Fruit fly (Drosophila melanogaster) whole organism, adult: ENCODE results near the gene Tom.

Source experiments
- CG7101 ChIP-seq: fragments of 200-800 bp; sonication (Bioruptor generic); optimal IDR thresholded peaks from 2 replicates; lab custom pipeline; 2018; ENCODE audit warnings: missing biosample characterization, mild to moderate bottlenecking, missing genetic modification characterization, moderate library complexity
- Mnt ChIP-seq: fragments of 200-800 bp; sonication (Bioruptor generic); optimal IDR thresholded peaks from 2 replicates; lab custom pipeline; 2016; ENCODE audit warnings: missing biosample characterization, mild to moderate bottlenecking, missing genetic modification characterization
- kay ChIP-seq: fragments of 200-800 bp; sonication (Bioruptor generic); peaks from one replicate; lab custom pipeline; 2016; ENCODE audit warnings: missing biosample characterization, missing genetic modification characterization, borderline replicate concordance
- toe ChIP-seq: fragments of 200-800 bp; sonication (Bioruptor generic); optimal IDR thresholded peaks from 2 replicates; lab custom pipeline; 2016; ENCODE audit warnings: missing biosample characterization, missing genetic modification characterization

- no peak for TF ChIP-seq kay (GFP tag; lab: Kevin White, UChicago)
- TF ChIP-seq CG7101 (tag; lab: Kevin White, UChicago), result no peak
- no peak for TF ChIP-seq Mnt (GFP tag; lab: Kevin White, UChicago)
- no peak for TF ChIP-seq toe
These were observed 43.5 kb upstream of the Tom start for dm6 chr3L:14925602-14926001.
